Worm (Caenorhabditis elegans): ENCODE results near the gene nhr-140.

nhr-140 gene

ce11 chrV:6969950-6970532 is 19.4 kb downstream of the nhr-140 start, which contains the start of gene ptr-15:
Gene ptr-15 (minus strand): TSS chrV:6970000.
- no peak for TF ChIP-seq sea-1 (GFP tag; conservative IDR thresholded peaks at IDR 0.05)
- no peak for TF ChIP-seq B0310.2 (tag; optimal IDR thresholded peaks at IDR 0.05)
- no peak for TF ChIP-seq tra-4 (tag; optimal IDR thresholded peaks at IDR 0.05)
- TF ChIP-seq hmg-4 (GFP tag; optimal IDR thresholded peaks at IDR 0.05): no peak
- no peak for TF ChIP-seq tbx-37 (GFP tag; conservative IDR thresholded peaks at IDR 0.05)
- no peak for TF ChIP-seq pes-1 (GFP tag; IDR thresholded peaks at IDR 0.05)
- TF ChIP-seq hnd-1 (tag; optimal IDR thresholded peaks at IDR 0.05): no peak
- no peak for TF ChIP-seq ceh-13 (GFP tag; optimal IDR thresholded peaks at IDR 0.05)

- TF ChIP-seq hnd-1 (tag; optimal IDR thresholded peaks at IDR 0.05) (no peak), aly-1 (tag; optimal IDR thresholded peaks at IDR 0.05) (no peak), flt-1 (GFP tag; IDR thresholded peaks at IDR 0.05) (no peak), F13C5.2 (tag; optimal IDR thresholded peaks at IDR 0.05) (no peak), pes-1 (GFP tag; IDR thresholded peaks at IDR 0.05) (no peak), ets-7 (tag; optimal IDR thresholded peaks at IDR 0.05) (no peak), scrt-1 (GFP tag; IDR thresholded peaks at IDR 0.05) (no peak), ceh-36 (tag; optimal IDR thresholded peaks at IDR 0.05) (no peak)
These were observed 33.2 kb downstream of the nhr-140 start, which contains the start of gene mec-1 for ce11 chrV:6956237-6956636. Gene mec-1 (plus strand): TSS chrV:6956537.

ce11 chrV:6953797-6954196 is 35.7 kb downstream of the nhr-140 start, which contains the start of gene srg-31:
Gene srg-31 (minus strand): TSS chrV:6953897.
- TF ChIP-seq flt-1 (GFP tag; IDR thresholded peaks at IDR 0.05): no peak
- TF ChIP-seq B0310.2 (tag; optimal IDR thresholded peaks at IDR 0.05): no peak
- no peak for TF ChIP-seq tbx-11 (GFP tag; IDR thresholded peaks at IDR 0.05)
- no peak for TF ChIP-seq tra-4 (tag; optimal IDR thresholded peaks at IDR 0.05)
- no peak for TF ChIP-seq pes-1 (GFP tag; IDR thresholded peaks at IDR 0.05)
- no peak for TF ChIP-seq ama-1 (optimal IDR thresholded peaks at IDR 0.05)
- no peak for TF ChIP-seq ets-7 (tag; optimal IDR thresholded peaks at IDR 0.05)
- no peak for TF ChIP-seq hnd-1 (tag; optimal IDR thresholded peaks at IDR 0.05)
- no peak for TF ChIP-seq scrt-1 (GFP tag; IDR thresholded peaks at IDR 0.05)
- TF ChIP-seq F13C5.2 (tag; optimal IDR thresholded peaks at IDR 0.05): no peak
- TF ChIP-seq ceh-36 (tag; optimal IDR thresholded peaks at IDR 0.05): no peak
- TF ChIP-seq tbx-37 (GFP tag; conservative IDR thresholded peaks at IDR 0.05): no peak
- TF ChIP-seq ceh-13 (GFP tag; optimal IDR thresholded peaks at IDR 0.05): no peak
- no peak for TF ChIP-seq sea-1 (GFP tag; conservative IDR thresholded peaks at IDR 0.05)
- no peak for TF ChIP-seq hmbx-1 (tag; optimal IDR thresholded peaks at IDR 0.05)
- TF ChIP-seq aly-1 (tag; optimal IDR thresholded peaks at IDR 0.05): no peak
- no peak for TF ChIP-seq hmg-4 (GFP tag; optimal IDR thresholded peaks at IDR 0.05)

ce11 chrV:6951306-6951705 is 38.2 kb downstream of the nhr-140 start, which contains the start of gene T07H8.11:
Gene T07H8.11 (minus strand): TSS chrV:6951406.
- TF ChIP-seq flt-1 (GFP tag; IDR thresholded peaks at IDR 0.05): no peak
- no peak for TF ChIP-seq pes-1 (GFP tag; IDR thresholded peaks at IDR 0.05)
- TF ChIP-seq ets-7 (tag; optimal IDR thresholded peaks at IDR 0.05): no peak
- no peak for TF ChIP-seq ama-1 (optimal IDR thresholded peaks at IDR 0.05)
- no peak for TF ChIP-seq scrt-1 (GFP tag; IDR thresholded peaks at IDR 0.05)
- TF ChIP-seq hmbx-1 (tag; optimal IDR thresholded peaks at IDR 0.05): no peak
- no peak for TF ChIP-seq ceh-36 (tag; optimal IDR thresholded peaks at IDR 0.05)
- no peak for TF ChIP-seq tra-4 (tag; optimal IDR thresholded peaks at IDR 0.05)
- no peak for TF ChIP-seq F13C5.2 (tag; optimal IDR thresholded peaks at IDR 0.05)
- TF ChIP-seq tbx-11 (GFP tag; IDR thresholded peaks at IDR 0.05): no peak
- no peak for TF ChIP-seq hnd-1 (tag; optimal IDR thresholded peaks at IDR 0.05)
- no peak for TF ChIP-seq tbx-37 (GFP tag; conservative IDR thresholded peaks at IDR 0.05)
- TF ChIP-seq sea-1 (GFP tag; conservative IDR thresholded peaks at IDR 0.05): no peak
- TF ChIP-seq hmg-4 (GFP tag; optimal IDR thresholded peaks at IDR 0.05): no peak
- TF ChIP-seq B0310.2 (tag; optimal IDR thresholded peaks at IDR 0.05): no peak
- no peak for TF ChIP-seq ceh-13 (GFP tag; optimal IDR thresholded peaks at IDR 0.05)
- TF ChIP-seq aly-1 (tag; optimal IDR thresholded peaks at IDR 0.05): no peak

DNA sequence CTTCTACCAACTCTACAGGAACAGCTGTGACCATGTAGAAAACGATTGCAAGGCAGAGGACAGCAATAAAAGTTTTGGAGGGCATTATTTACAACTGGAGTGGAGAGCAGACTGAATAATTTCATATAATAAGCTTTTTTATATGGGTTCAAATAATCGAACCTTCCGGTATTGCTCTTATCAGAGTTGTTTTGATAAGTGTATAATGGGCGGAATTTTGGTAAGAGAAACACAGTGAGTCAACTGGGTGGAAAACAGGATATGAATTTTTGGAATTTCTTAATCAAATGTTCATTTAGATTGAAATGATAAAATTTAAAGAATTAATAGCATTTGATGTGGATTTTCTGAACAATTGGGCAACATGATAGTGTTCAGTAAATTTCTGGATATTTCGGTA is 39.7 kb downstream of the nhr-140 start, which contains the start of gene Y57E12B.11:
TSS of gene Y57E12B.11 (minus strand) at position 101 of the 400 bp plus-strand sequence.
- TF ChIP-seq pes-1 (GFP tag; IDR thresholded peaks at IDR 0.05): no peak
- TF ChIP-seq ets-7 (tag; optimal IDR thresholded peaks at IDR 0.05): no peak
- TF ChIP-seq tra-4 (tag; optimal IDR thresholded peaks at IDR 0.05): no peak
- no peak for TF ChIP-seq flt-1 (GFP tag; IDR thresholded peaks at IDR 0.05)
- no peak for TF ChIP-seq ceh-13 (GFP tag; optimal IDR thresholded peaks at IDR 0.05)
- no peak for TF ChIP-seq sea-1 (GFP tag; conservative IDR thresholded peaks at IDR 0.05)
- TF ChIP-seq hmg-4 (GFP tag; optimal IDR thresholded peaks at IDR 0.05): no peak
- TF ChIP-seq hnd-1 (tag; optimal IDR thresholded peaks at IDR 0.05): no peak
- TF ChIP-seq ama-1 (optimal IDR thresholded peaks at IDR 0.05): no peak
- no peak for TF ChIP-seq scrt-1 (GFP tag; IDR thresholded peaks at IDR 0.05)
- TF ChIP-seq B0310.2 (tag; optimal IDR thresholded peaks at IDR 0.05): no peak
- no peak for TF ChIP-seq tbx-37 (GFP tag; conservative IDR thresholded peaks at IDR 0.05)
- no peak for TF ChIP-seq tbx-11 (GFP tag; IDR thresholded peaks at IDR 0.05)
- no peak for TF ChIP-seq hmbx-1 (tag; optimal IDR thresholded peaks at IDR 0.05)
- TF ChIP-seq aly-1 (tag; optimal IDR thresholded peaks at IDR 0.05): no peak
- no peak for TF ChIP-seq ceh-36 (tag; optimal IDR thresholded peaks at IDR 0.05)
- TF ChIP-seq F13C5.2 (tag; optimal IDR thresholded peaks at IDR 0.05): no peak

DNA sequence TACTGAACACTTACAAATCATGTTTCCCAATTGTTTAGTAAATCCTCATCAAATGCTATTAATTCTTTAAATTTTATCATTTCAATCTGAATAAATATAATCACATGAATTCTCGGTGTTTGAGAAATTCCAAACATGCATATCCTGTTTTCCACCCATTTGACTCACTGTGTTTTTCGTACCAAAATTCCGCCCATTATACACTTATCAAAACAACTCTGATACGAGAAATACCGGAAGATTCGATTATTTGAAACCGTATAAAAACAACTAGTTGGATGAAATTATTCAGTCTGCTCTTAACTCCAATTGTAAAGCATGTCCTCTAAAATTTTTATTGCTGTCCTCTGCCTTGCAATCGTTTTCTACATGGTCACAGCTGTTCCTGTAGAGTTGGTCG is 41.3 kb downstream of the nhr-140 start, which contains the start of gene Y57E12B.1:
TSS of gene Y57E12B.1 (plus strand) at position 301 of the 400 bp plus-strand sequence.
- no peak for TF ChIP-seq tra-4 (tag; optimal IDR thresholded peaks at IDR 0.05)
- no peak for TF ChIP-seq hnd-1 (tag; optimal IDR thresholded peaks at IDR 0.05)
- TF ChIP-seq hmbx-1 (tag; optimal IDR thresholded peaks at IDR 0.05): no peak
- no peak for TF ChIP-seq sea-1 (GFP tag; conservative IDR thresholded peaks at IDR 0.05)
- TF ChIP-seq ama-1 (optimal IDR thresholded peaks at IDR 0.05): no peak
- no peak for TF ChIP-seq hmg-4 (GFP tag; optimal IDR thresholded peaks at IDR 0.05)

DNA sequence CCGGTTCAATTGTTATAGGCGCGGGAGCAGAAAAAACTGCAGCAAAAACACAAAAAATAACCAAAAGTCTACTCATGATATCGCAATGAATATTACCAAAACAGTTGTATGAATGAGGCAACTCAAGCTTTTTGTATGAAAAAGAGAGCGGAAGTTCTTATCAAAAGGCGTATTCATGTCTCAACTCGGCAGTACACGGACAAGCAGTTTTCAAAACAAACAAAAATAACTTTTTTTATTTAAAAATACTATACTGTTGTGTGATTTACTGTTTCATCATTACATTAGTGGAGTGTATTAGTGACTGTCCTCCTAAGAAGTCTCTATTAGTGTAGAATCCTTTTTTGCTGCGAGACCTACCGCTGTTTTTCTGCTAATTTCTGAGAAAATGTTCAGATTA is 42.0 kb downstream of the nhr-140 start, which contains the start of gene Y57E12B.4:
TSS of gene Y57E12B.4 (minus strand) at position 101 of the 400 bp plus-strand sequence.
- TF ChIP-seq hmg-4 (GFP tag; optimal IDR thresholded peaks at IDR 0.05) (no peak), ama-1 (optimal IDR thresholded peaks at IDR 0.05) (no peak), ceh-13 (GFP tag; optimal IDR thresholded peaks at IDR 0.05) (no peak), hmbx-1 (tag; optimal IDR thresholded peaks at IDR 0.05) (no peak), tbx-37 (GFP tag; conservative IDR thresholded peaks at IDR 0.05) (no peak), tbx-11 (GFP tag; IDR thresholded peaks at IDR 0.05) (no peak), ceh-36 (tag; optimal IDR thresholded peaks at IDR 0.05) (no peak), B0310.2 (tag; optimal IDR thresholded peaks at IDR 0.05) (no peak), scrt-1 (GFP tag; IDR thresholded peaks at IDR 0.05) (no peak), pes-1 (GFP tag; IDR thresholded peaks at IDR 0.05) (no peak), F13C5.2 (tag; optimal IDR thresholded peaks at IDR 0.05) (no peak), aly-1 (tag; optimal IDR thresholded peaks at IDR 0.05) (no peak), hnd-1 (tag; optimal IDR thresholded peaks at IDR 0.05) (no peak), flt-1 (GFP tag; IDR thresholded peaks at IDR 0.05) (no peak), ets-7 (tag; optimal IDR thresholded peaks at IDR 0.05) (no peak)

Data from whole organism, early embryonic.